Fruit fly (Drosophila melanogaster) whole organism, embryonic: ENCODE measurements around the gene Spt6.
A peak's percentile ranks its signal among the peaks of the same experiment; 100 is the strongest.

Experiments used
- Atf-2 ChIP-seq: fragments of 200-800 bp; sonication (Bioruptor generic); optimal IDR thresholded peaks from 2 replicates; lab custom pipeline; 2016; ENCODE audit warnings: missing biosample characterization, missing genetic modification characterization
- BEAF-32 ChIP-seq: fragments of 200-800 bp; sonication (Bioruptor generic); optimal IDR thresholded peaks from 3 replicates; lab custom pipeline; 2017; ENCODE audit warnings: missing biosample characterization, missing genetic modification characterization, mild to moderate bottlenecking, moderate library complexity, missing genetic modification reagents
- CG10267 ChIP-seq: fragments of 200-800 bp; sonication (Bioruptor generic); optimal IDR thresholded peaks from 2 replicates; lab custom pipeline; 2018; ENCODE audit warnings: missing biosample characterization, mild to moderate bottlenecking, missing genetic modification characterization, moderate library complexity
- CG10654 ChIP-seq: fragments of 200-800 bp; sonication (Bioruptor generic); optimal IDR thresholded peaks from 2 replicates; lab custom pipeline; 2016; ENCODE audit warnings: missing biosample characterization, missing genetic modification characterization
- CG14441 ChIP-seq: fragments of 200-800 bp; sonication (Bioruptor generic); IDR thresholded peaks from 2 replicates; pipeline ENCODE4 v1.3.6; 2022; ENCODE audit warnings: missing biosample characterization, missing genetic modification characterization
- CG15514 ChIP-seq: fragments of 200-800 bp; sonication (Bioruptor generic); optimal IDR thresholded peaks from 3 replicates; lab custom pipeline; 2017; ENCODE audit warnings: missing biosample characterization, missing genetic modification characterization, mild to moderate bottlenecking, moderate library complexity, missing genetic modification reagents
- CG15601 ChIP-seq: fragments of 200-800 bp; sonication (Bioruptor generic); optimal IDR thresholded peaks from 3 replicates; lab custom pipeline; 2019; ENCODE audit warnings: missing biosample characterization, mild to moderate bottlenecking, missing genetic modification characterization, moderate library complexity
- CG1647 ChIP-seq: fragments of 200-800 bp; sonication (Bioruptor generic); optimal IDR thresholded peaks from 3 replicates; lab custom pipeline; 2016; ENCODE audit warnings: missing biosample characterization, missing genetic modification characterization
- CG16815 ChIP-seq: fragments of 200-800 bp; sonication (Bioruptor generic); optimal IDR thresholded peaks from 3 replicates; lab custom pipeline; 2017; ENCODE audit warnings: missing biosample characterization, mild to moderate bottlenecking, missing genetic modification characterization
- CG17912 ChIP-seq: fragments of 200-800 bp; sonication (Bioruptor generic); optimal IDR thresholded peaks from 2 replicates; lab custom pipeline; 2018; ENCODE audit warnings: missing biosample characterization, mild to moderate bottlenecking, missing genetic modification characterization
- CG18262 ChIP-seq: fragments of 200-800 bp; optimal IDR thresholded peaks from 3 replicates; lab custom pipeline; 2019; ENCODE audit warnings: missing biosample characterization, mild to moderate bottlenecking, missing genetic modification characterization, moderate library complexity
- CG2712 ChIP-seq: fragments of 200-800 bp; optimal IDR thresholded peaks from 3 replicates; lab custom pipeline; 2019; ENCODE audit warnings: missing biosample characterization, mild to moderate bottlenecking, missing genetic modification characterization, moderate library complexity
- CG30020 ChIP-seq: fragments of 200-800 bp; optimal IDR thresholded peaks from 2 replicates; lab custom pipeline; 2019; ENCODE audit warnings: missing biosample characterization, mild to moderate bottlenecking, missing genetic modification characterization, moderate library complexity
- CG31388 ChIP-seq: fragments of 200-800 bp; sonication (Bioruptor generic); optimal IDR thresholded peaks from 2 replicates; lab custom pipeline; 2016; ENCODE audit warnings: missing biosample characterization, missing genetic modification characterization
- CG4360 ChIP-seq: fragments of 200-800 bp; sonication (Bioruptor generic); IDR thresholded peaks from 2 replicates; pipeline ENCODE4 v1.3.6; 2022; ENCODE audit warnings: missing biosample characterization, missing genetic modification characterization
- CG6765 ChIP-seq: fragments of 200-800 bp; sonication (Bioruptor generic); optimal IDR thresholded peaks from 3 replicates; lab custom pipeline; 2017; ENCODE audit warnings: missing biosample characterization, mild to moderate bottlenecking, missing genetic modification characterization
- CG8290 ChIP-seq, 3 experiments: fragments of 200-800 bp; sonication (Bioruptor generic); optimal IDR thresholded peaks; 2 replicates each; lab custom pipeline; 2016 to 2019; ENCODE audit warnings: missing biosample characterization in 3 of 3, missing genetic modification characterization in 3 of 3, mild to moderate bottlenecking in 2 of 3, moderate library complexity in 1 of 3
- CG8388 ChIP-seq: fragments of 200-800 bp; sonication (Bioruptor generic); optimal IDR thresholded peaks from 2 replicates; lab custom pipeline; 2019; ENCODE audit warnings: missing biosample characterization, mild to moderate bottlenecking, missing genetic modification characterization, moderate library complexity
- CG8924 ChIP-seq: fragments of 200-800 bp; optimal IDR thresholded peaks from 3 replicates; lab custom pipeline; 2019; ENCODE audit warnings: missing biosample characterization, mild to moderate bottlenecking, missing genetic modification characterization, moderate library complexity
- Dad ChIP-seq: fragments of 200-800 bp; sonication (Bioruptor generic); optimal IDR thresholded peaks from 3 replicates; lab custom pipeline; 2016; ENCODE audit warnings: missing biosample characterization, missing genetic modification characterization
- Dbx ChIP-seq: fragments of 200-800 bp; sonication (Bioruptor generic); IDR thresholded peaks from 3 replicates; pipeline ENCODE4 v1.3.6; 2022; ENCODE audit warnings: missing biosample characterization, missing genetic modification characterization
- Deaf1 ChIP-seq: fragments of 200-800 bp; optimal IDR thresholded peaks from 3 replicates; lab custom pipeline; 2019; ENCODE audit warnings: missing biosample characterization, mild to moderate bottlenecking, missing genetic modification characterization, moderate library complexity
- E2f2 ChIP-seq: fragments of 200-800 bp; sonication (Bioruptor generic); IDR thresholded peaks from 2 replicates; pipeline ENCODE4 v1.3.6; 2022; ENCODE audit warnings: missing biosample characterization, missing genetic modification characterization
- H2.0 ChIP-seq: fragments of 200-800 bp; sonication (Bioruptor generic); IDR thresholded peaks from 2 replicates; pipeline ENCODE4 v1.3.6; 2022; ENCODE audit warnings: missing biosample characterization, missing genetic modification characterization
- HHEX ChIP-seq: fragments of 200-800 bp; sonication (Bioruptor generic); optimal IDR thresholded peaks from 3 replicates; lab custom pipeline; 2017; ENCODE audit warnings: missing biosample characterization, mild to moderate bottlenecking, missing genetic modification characterization, missing genetic modification reagents
- MESR4 ChIP-seq: fragments of 200-800 bp; sonication (Bioruptor generic); optimal IDR thresholded peaks from 2 replicates; lab custom pipeline; 2018; ENCODE audit warnings: missing biosample characterization, mild to moderate bottlenecking, missing genetic modification characterization, moderate library complexity
- Mes4 ChIP-seq: fragments of 200-800 bp; sonication (Bioruptor generic); optimal IDR thresholded peaks from 2 replicates; lab custom pipeline; 2016; ENCODE audit warnings: missing biosample characterization, missing genetic modification characterization
- Neu2 ChIP-seq: fragments of 200-800 bp; sonication (Bioruptor generic); optimal IDR thresholded peaks from 3 replicates; lab custom pipeline; 2016; ENCODE audit warnings: missing biosample characterization, missing genetic modification characterization, borderline replicate concordance
- Rx ChIP-seq: fragments of 200-800 bp; sonication (Bioruptor generic); IDR thresholded peaks from 2 replicates; pipeline ENCODE4 v1.3.6; 2022; ENCODE audit warnings: missing biosample characterization, missing genetic modification characterization
- Sox100B ChIP-seq: fragments of 200-800 bp; sonication (Bioruptor generic); optimal IDR thresholded peaks from 3 replicates; lab custom pipeline; 2018; ENCODE audit warnings: missing biosample characterization, mild to moderate bottlenecking, missing genetic modification characterization
- Tbp ChIP-seq: fragments of >200 bp; optimal IDR thresholded peaks from 2 replicates; lab custom pipeline; 2018; ENCODE audit warnings: missing biosample characterization, missing genetic modification characterization
- YL-1 ChIP-seq: fragments of 200-800 bp; sonication (Bioruptor generic); optimal IDR thresholded peaks from 3 replicates; lab custom pipeline; 2017; ENCODE audit warnings: missing biosample characterization, mild to moderate bottlenecking, missing genetic modification characterization
- ab ChIP-seq: fragments of 200-800 bp; sonication (Bioruptor generic); optimal IDR thresholded peaks from 2 replicates; lab custom pipeline; 2016; ENCODE audit warnings: missing biosample characterization, missing genetic modification characterization
- bab2 ChIP-seq: fragments of 200-800 bp; sonication (Bioruptor generic); optimal IDR thresholded peaks from 2 replicates; lab custom pipeline; 2016; ENCODE audit warnings: missing biosample characterization, missing genetic modification characterization
- cg ChIP-seq: fragments of 200-800 bp; sonication (Bioruptor generic); optimal IDR thresholded peaks from 3 replicates; lab custom pipeline; 2019; ENCODE audit warnings: missing biosample characterization, mild to moderate bottlenecking, missing genetic modification characterization, moderate library complexity
- fd64A ChIP-seq: fragments of 200-800 bp; sonication (Bioruptor generic); optimal IDR thresholded peaks from 3 replicates; lab custom pipeline; 2018; ENCODE audit warnings: missing biosample characterization, mild to moderate bottlenecking, missing genetic modification characterization
- ftz-f1 ChIP-seq: fragments of 200-800 bp; sonication (Bioruptor generic); optimal IDR thresholded peaks from 2 replicates; lab custom pipeline; 2016; ENCODE audit warnings: missing biosample characterization, missing genetic modification characterization
- gce ChIP-seq: fragments of 200-800 bp; sonication (Bioruptor generic); IDR thresholded peaks from 3 replicates; pipeline ENCODE4 v1.3.6; 2022; ENCODE audit warnings: missing biosample characterization, missing genetic modification characterization
- gt ChIP-seq: fragments of 200-800 bp; sonication (Bioruptor generic); IDR thresholded peaks from 2 replicates; pipeline ENCODE4 v1.3.6; 2022; ENCODE audit warnings: missing biosample characterization, missing genetic modification characterization
- jumu ChIP-seq: fragments of 200-800 bp; sonication (Bioruptor generic); optimal IDR thresholded peaks from 3 replicates; lab custom pipeline; 2016; ENCODE audit warnings: missing biosample characterization, missing genetic modification characterization
- kah ChIP-seq: fragments of 200-800 bp; sonication (Bioruptor generic); optimal IDR thresholded peaks from 2 replicates; lab custom pipeline; 2018; ENCODE audit warnings: missing biosample characterization, mild to moderate bottlenecking, missing genetic modification characterization
- lola ChIP-seq, 3 experiments: fragments of >200 bp in 2 of 3; fragments of 200-800 bp in 1 of 3; sonication (Bioruptor generic) in 1 of 3; optimal IDR thresholded peaks; 2 replicates each; lab custom pipeline; 2017 to 2019; ENCODE audit warnings: missing biosample characterization in 3 of 3, missing genetic modification characterization in 3 of 3, mild to moderate bottlenecking in 1 of 3, moderate library complexity in 1 of 3
- mld ChIP-seq: fragments of 200-800 bp; sonication (Bioruptor generic); IDR thresholded peaks from 3 replicates; pipeline ENCODE4 v1.3.6; 2022; ENCODE audit warnings: missing biosample characterization, missing genetic modification characterization; ENCODE audit not compliant: partially characterized antibody
- pnt ChIP-seq: fragments of 200-800 bp; sonication (Bioruptor generic); optimal IDR thresholded peaks from 3 replicates; lab custom pipeline; 2016; ENCODE audit warnings: missing biosample characterization, missing genetic modification characterization
- ranshi ChIP-seq: fragments of 200-800 bp; sonication (Bioruptor generic); IDR thresholded peaks from 2 replicates; pipeline ENCODE4 v1.3.6; 2022; ENCODE audit warnings: missing biosample characterization, missing genetic modification characterization
- seq ChIP-seq: fragments of 200-800 bp; sonication (Bioruptor generic); IDR thresholded peaks from 2 replicates; pipeline ENCODE4 v1.3.6; 2022; ENCODE audit warnings: missing biosample characterization, missing genetic modification characterization
- shn ChIP-seq: fragments of 200-800 bp; sonication (Bioruptor generic); optimal IDR thresholded peaks from 3 replicates; lab custom pipeline; 2016; ENCODE audit warnings: missing biosample characterization, missing genetic modification characterization
- sr ChIP-seq: fragments of 200-800 bp; sonication (Bioruptor generic); IDR thresholded peaks from 3 replicates; pipeline ENCODE4 v1.3.6; 2022; ENCODE audit warnings: missing biosample characterization, missing genetic modification characterization
- ssp ChIP-seq: fragments of 200-800 bp; sonication (Bioruptor generic); IDR thresholded peaks from 2 replicates; pipeline ENCODE4 v1.3.6; 2022; ENCODE audit warnings: missing biosample characterization, missing genetic modification characterization
- vnd ChIP-seq: fragments of 200-800 bp; sonication (Bioruptor generic); IDR thresholded peaks from 3 replicates; pipeline ENCODE4 v1.3.6; 2022; ENCODE audit warnings: missing biosample characterization, missing genetic modification characterization; ENCODE audit not compliant: partially characterized antibody
- zf30C ChIP-seq: fragments of 200-800 bp; sonication (Bioruptor generic); optimal IDR thresholded peaks from 3 replicates; lab custom pipeline; 2018; ENCODE audit warnings: missing biosample characterization, mild to moderate bottlenecking, missing genetic modification characterization

The Spt6 gene

DNA sequence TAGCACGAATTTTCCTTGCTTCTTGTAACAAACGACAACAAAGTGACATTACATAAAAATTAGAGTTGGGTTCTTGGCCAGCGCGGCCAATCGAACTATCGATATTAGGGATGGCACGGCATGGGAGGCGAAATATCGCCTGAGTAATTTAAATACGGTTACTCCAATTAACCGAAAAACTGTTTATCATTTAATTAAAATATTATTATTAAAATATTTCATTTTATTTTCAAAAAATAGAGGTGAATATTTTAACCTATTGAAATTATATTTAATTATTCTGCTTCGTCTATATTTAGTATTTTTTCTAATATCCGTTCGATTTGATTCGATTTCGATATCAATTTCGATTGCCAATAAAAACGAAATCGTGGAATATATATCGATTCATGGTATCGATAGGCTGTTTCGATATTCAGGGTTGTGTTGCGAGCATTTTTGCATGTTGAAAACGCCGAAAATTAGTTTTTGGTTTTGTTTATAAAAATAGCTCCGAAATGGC lies 12.1 kb upstream of the Spt6 start, which contains the start of the genes Rbcn-3A and Spx (continued):
- TF ChIP-seq CG10654 (GFP tag; lab: Kevin White, UChicago) (no peak), sr (GFP tag; lab: Robert Waterston, UW) (no peak), CG31388 (GFP tag; lab: Kevin White, UChicago) (no peak), gce (GFP tag; lab: Robert Waterston, UW) (no peak), lola (GFP tag; optimal IDR thresholded peaks at IDR 0.05; lab: Kevin White, UChicago) (peak in 1 of 3 experiments; percentile 32), kah (GFP tag; lab: Kevin White, UChicago) (no peak), YL-1 (GFP tag; lab: Kevin White, UChicago) (peak; percentile 45), CG6765 (GFP tag; lab: Kevin White, UChicago) (no peak), H2.0 (GFP tag; lab: Robert Waterston, UW) (no peak; the same call in 1 of the 2 replicates), CG4360 (GFP tag; lab: Robert Waterston, UW) (no peak), CG18262 (tag; lab: Kevin White, UChicago) (peak; percentile 38), Deaf1 (tag; lab: Kevin White, UChicago) (no peak), Tbp (GFP tag; lab: Kevin White, UChicago) (no peak), shn (GFP tag; lab: Kevin White, UChicago) (no peak), fd64A (GFP tag; lab: Kevin White, UChicago) (no peak), Mes4 (GFP tag; lab: Kevin White, UChicago) (no peak), vnd (GFP tag; lab: Robert Waterston, UW) (peak; percentile 85), Rx (no peak), Neu2 (GFP tag; lab: Kevin White, UChicago) (no peak), mld (GFP tag; lab: Robert Waterston, UW) (peak; percentile 61; the same call in 2 of the 3 replicates), gt (no peak), CG15514 (GFP tag; lab: Kevin White, UChicago) (peak; percentile 31), CG2712 (tag; lab: Kevin White, UChicago) (peak; percentile 49), CG8924 (tag; lab: Kevin White, UChicago) (peak; percentile 52), ab (GFP tag; lab: Kevin White, UChicago) (no peak), Sox100B (GFP tag; lab: Kevin White, UChicago) (peak; percentile 5), BEAF-32 (GFP tag; lab: Kevin White, UChicago) (peak; percentile 87), pnt (GFP tag; lab: Kevin White, UChicago) (no peak), jumu (no peak), CG14441 (GFP tag; lab: Robert Waterston, UW) (no peak), CG16815 (GFP tag; lab: Kevin White, UChicago) (no peak), CG15601 (tag; lab: Kevin White, UChicago) (peak; percentile 29), CG8290 (GFP tag; optimal IDR thresholded peaks at IDR 0.05; lab: Kevin White, UChicago) (no peak), CG8290 (tag; optimal IDR thresholded peaks at IDR 0.05; lab: Kevin White, UChicago) (no peak), E2f2 (peak; percentile 34; the same call in 1 of the 2 replicates), CG1647 (GFP tag; lab: Kevin White, UChicago) (no peak), ranshi (GFP tag; lab: Robert Waterston, UW) (no peak), CG17912 (GFP tag; lab: Kevin White, UChicago) (no peak), MESR4 (GFP tag; lab: Kevin White, UChicago) (no peak), bab2 (no peak), HHEX (GFP tag; lab: Kevin White, UChicago) (no peak), CG30020 (tag; lab: Kevin White, UChicago) (peak; percentile 32), ssp (GFP tag; lab: Robert Waterston, UW) (no peak), Dbx (GFP tag; lab: Robert Waterston, UW) (no peak), CG8388 (no peak), CG10267 (tag; lab: Kevin White, UChicago) (peak; percentile 39), Dad (no peak), seq (GFP tag; lab: Robert Waterston, UW) (no peak), zf30C (no peak), Atf-2 (GFP tag; lab: Kevin White, UChicago) (no peak), cg (GFP tag; lab: Kevin White, UChicago) (no peak), ftz-f1 (GFP tag; lab: Kevin White, UChicago) (no peak)
